Fruit fly (Drosophila melanogaster) whole organism, embryonic: ENCODE data around the gene CG6749.
A peak's percentile ranks its signal among the peaks of the same experiment; 100 is the strongest.

ENCODE experiments used
- Asciz ChIP-seq: fragments of 200-800 bp; sonication (Bioruptor generic); optimal IDR thresholded peaks from 2 replicates; lab custom pipeline; 2017; ENCODE audit warnings: missing biosample characterization, mild to moderate bottlenecking, missing genetic modification characterization, missing genetic modification reagents
- B-H2 ChIP-seq: fragments of 200-800 bp; sonication (Bioruptor generic); optimal IDR thresholded peaks from 2 replicates; lab custom pipeline; 2018; ENCODE audit warnings: missing biosample characterization, mild to moderate bottlenecking, missing genetic modification characterization
- BEAF-32 ChIP-seq: fragments of 200-800 bp; sonication (Bioruptor generic); optimal IDR thresholded peaks from 3 replicates; lab custom pipeline; 2017; ENCODE audit warnings: missing biosample characterization, missing genetic modification characterization, mild to moderate bottlenecking, moderate library complexity, missing genetic modification reagents
- CG10565 ChIP-seq: fragments of 200-800 bp; sonication (Bioruptor generic); optimal IDR thresholded peaks from 3 replicates; lab custom pipeline; 2016; ENCODE audit warnings: missing biosample characterization, mild to moderate bottlenecking, missing genetic modification characterization
- CG10959 ChIP-seq: fragments of 200-800 bp; sonication (Bioruptor generic); IDR thresholded peaks from 2 replicates; pipeline ENCODE4 v1.3.6; 2022; ENCODE audit warnings: missing biosample characterization, missing genetic modification characterization
- CG11695 ChIP-seq: fragments of 200-800 bp; sonication (Bioruptor generic); IDR thresholded peaks from 3 replicates; pipeline ENCODE4 v1.3.6; 2022; ENCODE audit warnings: missing biosample characterization, missing genetic modification characterization
- CG12071 ChIP-seq: fragments of 200-800 bp; sonication (Bioruptor generic); optimal IDR thresholded peaks from 3 replicates; lab custom pipeline; 2018; ENCODE audit warnings: missing biosample characterization, mild to moderate bottlenecking, missing genetic modification characterization
- CG12155 ChIP-seq: fragments of 200-800 bp; sonication (Bioruptor generic); optimal IDR thresholded peaks from 3 replicates; lab custom pipeline; 2016; ENCODE audit warnings: missing biosample characterization, missing genetic modification characterization
- CG12769 ChIP-seq: fragments of 200-800 bp; sonication (Bioruptor generic); optimal IDR thresholded peaks from 2 replicates; lab custom pipeline; 2019; ENCODE audit warnings: missing biosample characterization, mild to moderate bottlenecking, missing genetic modification characterization, moderate library complexity
- CG13287 ChIP-seq: fragments of 200-800 bp; sonication (Bioruptor generic); IDR thresholded peaks from 2 replicates; pipeline ENCODE4 v1.3.6; 2022; ENCODE audit warnings: missing biosample characterization, missing genetic modification characterization; ENCODE audit not compliant: partially characterized antibody
- CG15514 ChIP-seq: fragments of 200-800 bp; sonication (Bioruptor generic); optimal IDR thresholded peaks from 3 replicates; lab custom pipeline; 2017; ENCODE audit warnings: missing biosample characterization, missing genetic modification characterization, mild to moderate bottlenecking, moderate library complexity, missing genetic modification reagents
- CG17568 ChIP-seq: fragments of 200-800 bp; sonication (Bioruptor generic); optimal IDR thresholded peaks from 2 replicates; lab custom pipeline; 2018; ENCODE audit warnings: missing biosample characterization, mild to moderate bottlenecking, missing genetic modification characterization, moderate library complexity
- CG2116 ChIP-seq: fragments of 200-800 bp; sonication (Bioruptor generic); optimal IDR thresholded peaks from 3 replicates; lab custom pipeline; 2018; ENCODE audit warnings: missing biosample characterization, mild to moderate bottlenecking, missing genetic modification characterization
- CG2120 ChIP-seq: fragments of 200-800 bp; sonication (Bioruptor generic); optimal IDR thresholded peaks from 3 replicates; lab custom pipeline; 2016; ENCODE audit warnings: missing biosample characterization, missing genetic modification characterization
- CG2199 ChIP-seq: fragments of 200-800 bp; sonication (Bioruptor generic); IDR thresholded peaks from 3 replicates; pipeline ENCODE4 v1.3.6; 2022; ENCODE audit warnings: missing biosample characterization, missing genetic modification characterization
- CG30403 ChIP-seq: fragments of 200-800 bp; sonication (Bioruptor generic); optimal IDR thresholded peaks from 3 replicates; lab custom pipeline; 2016; ENCODE audit warnings: missing biosample characterization, missing genetic modification characterization
- CG3163 ChIP-seq: fragments of 200-800 bp; sonication (Bioruptor generic); optimal IDR thresholded peaks from 3 replicates; lab custom pipeline; 2016; ENCODE audit warnings: missing biosample characterization, missing genetic modification characterization
- CG34376 ChIP-seq: fragments of 200-800 bp; sonication (Bioruptor generic); optimal IDR thresholded peaks from 2 replicates; lab custom pipeline; 2018; ENCODE audit warnings: missing biosample characterization, mild to moderate bottlenecking, missing genetic modification characterization
- CG6175 ChIP-seq: fragments of 200-800 bp; sonication (Bioruptor generic); IDR thresholded peaks from 3 replicates; pipeline ENCODE4 v1.3.6; 2022; ENCODE audit warnings: missing biosample characterization, missing genetic modification characterization
- CG6813 ChIP-seq: fragments of 200-800 bp; sonication (Bioruptor generic); optimal IDR thresholded peaks from 2 replicates; lab custom pipeline; 2017; ENCODE audit warnings: missing biosample characterization, missing genetic modification characterization, mild to moderate bottlenecking, moderate library complexity, missing genetic modification reagents
- CG7556 ChIP-seq: fragments of 200-800 bp; sonication (Bioruptor generic); optimal IDR thresholded peaks from 2 replicates; lab custom pipeline; 2017; ENCODE audit warnings: missing biosample characterization, mild to moderate bottlenecking, missing genetic modification characterization
- CG8290 ChIP-seq, 3 experiments: fragments of 200-800 bp; sonication (Bioruptor generic); optimal IDR thresholded peaks; 2 replicates each; lab custom pipeline; 2016 to 2019; ENCODE audit warnings: missing biosample characterization in 3 of 3, missing genetic modification characterization in 3 of 3, mild to moderate bottlenecking in 2 of 3, moderate library complexity in 1 of 3
- CG8924 ChIP-seq: fragments of 200-800 bp; optimal IDR thresholded peaks from 3 replicates; lab custom pipeline; 2019; ENCODE audit warnings: missing biosample characterization, mild to moderate bottlenecking, missing genetic modification characterization, moderate library complexity
- Dbx ChIP-seq: fragments of 200-800 bp; sonication (Bioruptor generic); IDR thresholded peaks from 3 replicates; pipeline ENCODE4 v1.3.6; 2022; ENCODE audit warnings: missing biosample characterization, missing genetic modification characterization
- Dref ChIP-seq: fragments of 200-800 bp; sonication (Bioruptor generic); IDR thresholded peaks from 2 replicates; pipeline ENCODE4 v1.3.6; 2022; ENCODE audit warnings: missing biosample characterization, missing genetic modification characterization
- Drgx ChIP-seq: fragments of 200-800 bp; sonication (Bioruptor generic); IDR thresholded peaks from 2 replicates; pipeline ENCODE4 v1.3.6; 2022; ENCODE audit warnings: missing biosample characterization, missing genetic modification characterization
- HLH4C ChIP-seq: fragments of 200-800 bp; sonication (Bioruptor generic); IDR thresholded peaks from 3 replicates; pipeline ENCODE4 v1.3.6; 2022; ENCODE audit warnings: missing biosample characterization, missing genetic modification characterization; ENCODE audit not compliant: partially characterized antibody
- MESR4 ChIP-seq: fragments of 200-800 bp; sonication (Bioruptor generic); optimal IDR thresholded peaks from 2 replicates; lab custom pipeline; 2018; ENCODE audit warnings: missing biosample characterization, mild to moderate bottlenecking, missing genetic modification characterization, moderate library complexity
- Med ChIP-seq: fragments of 200-800 bp; sonication (Bioruptor generic); peaks from one replicate; lab custom pipeline; 2016; ENCODE audit warnings: missing biosample characterization, missing genetic modification characterization, mild to moderate bottlenecking, inconsistent platforms, moderate library complexity
- Mrtf ChIP-seq: fragments of 200-800 bp; sonication (Bioruptor generic); IDR thresholded peaks from 3 replicates; pipeline ENCODE4 v1.3.6; 2022; ENCODE audit warnings: missing biosample characterization, missing genetic modification characterization
- Nf-YC ChIP-seq: fragments of 200-800 bp; optimal IDR thresholded peaks from 3 replicates; lab custom pipeline; 2019; ENCODE audit warnings: missing biosample characterization, mild to moderate bottlenecking, missing genetic modification characterization, moderate library complexity
- Stat92E ChIP-seq, 3 experiments: fragments of >200 bp in 2 of 3; fragments of 200-800 bp in 1 of 3; sonication (Bioruptor generic) in 1 of 3; optimal IDR thresholded peaks; 2 replicates each; lab custom pipeline; 2017 to 2019; ENCODE audit warnings: missing biosample characterization in 3 of 3, missing genetic modification characterization in 3 of 3, mild to moderate bottlenecking in 1 of 3, moderate library complexity in 1 of 3
- az2 ChIP-seq: fragments of 200-800 bp; sonication (Bioruptor generic); optimal IDR thresholded peaks from 3 replicates; lab custom pipeline; 2016; ENCODE audit warnings: missing biosample characterization, missing genetic modification characterization
- bigmax ChIP-seq: fragments of 200-800 bp; sonication (Bioruptor generic); optimal IDR thresholded peaks from 2 replicates; lab custom pipeline; 2018; ENCODE audit warnings: missing biosample characterization, mild to moderate bottlenecking, missing genetic modification characterization
- gce ChIP-seq: fragments of 200-800 bp; sonication (Bioruptor generic); IDR thresholded peaks from 3 replicates; pipeline ENCODE4 v1.3.6; 2022; ENCODE audit warnings: missing biosample characterization, missing genetic modification characterization
- h ChIP-seq: fragments of >200 bp; optimal IDR thresholded peaks from 2 replicates; lab custom pipeline; 2017
- hbn ChIP-seq: fragments of 200-800 bp; sonication (Bioruptor generic); IDR thresholded peaks from 2 replicates; pipeline ENCODE4 v1.3.6; 2022; ENCODE audit warnings: missing biosample characterization, missing genetic modification characterization; ENCODE audit not compliant: partially characterized antibody
- inv ChIP-seq: fragments of 200-800 bp; sonication (Bioruptor generic); IDR thresholded peaks from 2 replicates; pipeline ENCODE4 v1.3.6; 2022; ENCODE audit warnings: missing biosample characterization, missing genetic modification characterization; ENCODE audit not compliant: partially characterized antibody
- mirr ChIP-seq: fragments of 200-800 bp; sonication (Bioruptor generic); optimal IDR thresholded peaks from 3 replicates; lab custom pipeline; 2018; ENCODE audit warnings: missing biosample characterization, mild to moderate bottlenecking, missing genetic modification characterization
- nau ChIP-seq: fragments of 200-800 bp; sonication (Bioruptor generic); optimal IDR thresholded peaks from 3 replicates; lab custom pipeline; 2017; ENCODE audit warnings: missing biosample characterization, mild to moderate bottlenecking, missing genetic modification characterization, missing genetic modification reagents
- pb ChIP-seq: fragments of 200-800 bp; sonication (Bioruptor generic); optimal IDR thresholded peaks from 3 replicates; lab custom pipeline; 2016; ENCODE audit warnings: missing biosample characterization, missing genetic modification characterization
- scrt ChIP-seq: fragments of 200-800 bp; sonication (Bioruptor generic); optimal IDR thresholded peaks from 2 replicates; lab custom pipeline; 2018; ENCODE audit warnings: missing biosample characterization, mild to moderate bottlenecking, missing genetic modification characterization, moderate library complexity
- sd ChIP-seq: fragments of 200-800 bp; sonication (Bioruptor generic); optimal IDR thresholded peaks from 3 replicates; lab custom pipeline; 2018; ENCODE audit warnings: missing biosample characterization, mild to moderate bottlenecking, missing genetic modification characterization, moderate library complexity
- sens ChIP-seq: fragments of 200-800 bp; sonication (Bioruptor generic); peaks from one replicate; lab custom pipeline; 2016; ENCODE audit warnings: missing biosample characterization, missing genetic modification characterization
- vvl ChIP-seq: fragments of 200-800 bp; sonication (Bioruptor generic); IDR thresholded peaks from 2 replicates; pipeline ENCODE4 v1.3.6; 2022; ENCODE audit warnings: missing biosample characterization, missing genetic modification characterization
- wdn ChIP-seq: fragments of 200-800 bp; sonication (Bioruptor generic); IDR thresholded peaks from 2 replicates; pipeline ENCODE4 v1.3.6; 2022; ENCODE audit warnings: missing biosample characterization, missing genetic modification characterization
- yki ChIP-seq: fragments of >200 bp; optimal IDR thresholded peaks from 3 replicates; lab custom pipeline; 2018
- zen2 ChIP-seq: fragments of 200-800 bp; sonication (Bioruptor generic); IDR thresholded peaks from 3 replicates; pipeline ENCODE4 v1.3.6; 2022; ENCODE audit warnings: missing biosample characterization, missing genetic modification characterization; ENCODE audit not compliant: partially characterized antibody
- zfh2 ChIP-seq: fragments of 200-800 bp; sonication (Bioruptor generic); optimal IDR thresholded peaks from 2 replicates; lab custom pipeline; 2016; ENCODE audit warnings: missing biosample characterization, missing genetic modification characterization

Gene CG6749

dm6 chr3L:9694169-9694866, 39.3 kb downstream of the CG6749 start:
- TF ChIP-seq CG7556 (GFP tag; lab: Kevin White, UChicago), result no peak
- peak; percentile 31 for TF ChIP-seq CG17568 (GFP tag; lab: Kevin White, UChicago)
- no peak for TF ChIP-seq h
- TF ChIP-seq CG3163 (GFP tag; lab: Kevin White, UChicago), result peak; percentile 86
- TF ChIP-seq sens (GFP tag; lab: Kevin White, UChicago), result no peak
- no peak for TF ChIP-seq gce (GFP tag; lab: Robert Waterston, UW)
- TF ChIP-seq HLH4C (GFP tag; lab: Robert Waterston, UW), result no peak
- TF ChIP-seq CG10565 (GFP tag; lab: Kevin White, UChicago), result no peak
- TF ChIP-seq CG11695 (GFP tag; lab: Robert Waterston, UW), result 0 out of 3 replicates have a peak, but pooled peaks have one; percentile 26
- TF ChIP-seq CG30403 (GFP tag; lab: Kevin White, UChicago), result no peak
- no peak for TF ChIP-seq CG12155 (GFP tag; lab: Kevin White, UChicago)
- TF ChIP-seq Stat92E (GFP tag; optimal IDR thresholded peaks at IDR 0.05; lab: Kevin White, UChicago), result no peak
- TF ChIP-seq CG15514, result peak; percentile 46
- TF ChIP-seq Asciz, result no peak
- no peak for TF ChIP-seq Nf-YC (tag; lab: Kevin White, UChicago)
- no peak for TF ChIP-seq CG2120 (GFP tag; lab: Kevin White, UChicago)
- TF ChIP-seq inv (GFP tag; lab: Robert Waterston, UW), result no peak
- peak; percentile 49; the same call in 1 of the 2 replicates for TF ChIP-seq CG13287 (GFP tag; lab: Robert Waterston, UW)
- TF ChIP-seq hbn (GFP tag; lab: Robert Waterston, UW), result peak; percentile 22; the same call in 1 of the 2 replicates
- no peak for TF ChIP-seq Mrtf
- 0 out of 2 replicates have a peak, but pooled peaks have one; percentile 32 for TF ChIP-seq vvl (GFP tag; lab: Robert Waterston, UW)
- no peak for TF ChIP-seq az2 (GFP tag; lab: Kevin White, UChicago)
- no peak for TF ChIP-seq CG2116 (GFP tag; lab: Kevin White, UChicago)
- peak; percentile 8 for TF ChIP-seq Med (GFP tag; lab: Kevin White, UChicago)
- TF ChIP-seq Dref (GFP tag; lab: Robert Waterston, UW), result peak; percentile 51
- TF ChIP-seq wdn (GFP tag; lab: Robert Waterston, UW), result 0 out of 2 replicates have a peak, but pooled peaks have one; percentile 11
- peak; percentile 6 for TF ChIP-seq scrt (GFP tag; lab: Kevin White, UChicago)
- TF ChIP-seq CG12071 (GFP tag; lab: Kevin White, UChicago), result peak; percentile 14
- no peak for TF ChIP-seq CG6175 (GFP tag; lab: Robert Waterston, UW)
- peak; percentile 51 for TF ChIP-seq CG34376 (GFP tag; lab: Kevin White, UChicago)
- TF ChIP-seq CG12769, result peak; percentile 73
- TF ChIP-seq B-H2, result peak; percentile 17
- no peak for TF ChIP-seq sd (tag; lab: Kevin White, UChicago)
- TF ChIP-seq Dbx (GFP tag; lab: Robert Waterston, UW), result peak; percentile 37; the same call in 1 of the 3 replicates
- TF ChIP-seq pb (GFP tag; lab: Kevin White, UChicago), result no peak
- TF ChIP-seq CG8290 (GFP tag; optimal IDR thresholded peaks at IDR 0.05; lab: Kevin White, UChicago), result no peak
- peak in 1 of 2 experiments; percentile 21 for TF ChIP-seq CG8290 (tag; optimal IDR thresholded peaks at IDR 0.05; lab: Kevin White, UChicago)
- TF ChIP-seq zen2, result peak; percentile 49; the same call in 1 of the 3 replicates
- TF ChIP-seq BEAF-32, result peak; percentile 12
- peak; percentile 40 for TF ChIP-seq mirr (GFP tag; lab: Kevin White, UChicago)
- peak; percentile 28 for TF ChIP-seq bigmax (GFP tag; lab: Kevin White, UChicago)
- TF ChIP-seq zfh2, result no peak
- TF ChIP-seq Drgx (GFP tag; lab: Robert Waterston, UW), result peak; percentile 37; the same call in 1 of the 2 replicates
- no peak for TF ChIP-seq MESR4 (GFP tag; lab: Kevin White, UChicago)
- TF ChIP-seq CG10959 (GFP tag; lab: Robert Waterston, UW), result no peak
- TF ChIP-seq nau (GFP tag; lab: Kevin White, UChicago), result no peak
- no peak for TF ChIP-seq CG2199 (GFP tag; lab: Robert Waterston, UW)
- TF ChIP-seq CG8924 (tag; lab: Kevin White, UChicago), result no peak
- TF ChIP-seq CG6813 (GFP tag; lab: Kevin White, UChicago), result peak; percentile 13
- TF ChIP-seq yki (lab: Kevin White, UChicago), result peak; percentile 47
